Fruit fly (Drosophila melanogaster): ENCODE measurements around the gene CG8475.
A peak's percentile ranks its signal among the peaks of the same experiment; 100 is the strongest.

Gene CG8475

DNA sequence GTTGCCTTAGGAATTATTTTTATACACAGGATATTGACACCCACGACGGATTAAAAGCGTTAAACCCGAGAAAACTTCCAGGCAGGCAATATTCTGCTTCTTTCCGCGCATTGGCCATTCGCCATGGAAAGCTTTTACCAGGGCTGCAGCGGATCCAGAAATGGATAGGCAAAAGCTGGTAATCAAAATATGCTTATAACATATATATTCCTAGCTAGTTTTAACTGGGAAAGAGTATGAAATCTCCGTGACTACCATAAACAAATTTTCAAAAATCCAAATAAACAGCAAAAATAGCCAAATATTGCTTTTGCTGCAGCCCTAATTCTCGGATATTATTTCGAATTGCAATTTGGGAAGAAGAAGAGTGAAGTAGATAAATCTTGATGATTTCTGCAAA is 37.2 kb downstream of the CG8475 start, which contains the start of the genes PAPLA1 and Rbsn-5 (continued):
- TF ChIP-seq Blimp-1 (GFP tag; optimal IDR thresholded peaks at IDR 0.05) (peak; percentile 75), dsx (GFP tag; optimal IDR thresholded peaks at IDR 0.05; ENCODE audit: poor library complexity, severe bottlenecking) (peak; percentile 84), fd85E (GFP tag; optimal IDR thresholded peaks at IDR 0.05) (peak; percentile 68), fd59A (GFP tag; optimal IDR thresholded peaks at IDR 0.05) (peak; percentile 81), vri (GFP tag; optimal IDR thresholded peaks at IDR 0.05) (peak; percentile 92), Hr39 (GFP tag; optimal IDR thresholded peaks at IDR 0.05) (peak; percentile 98), Gug (GFP tag; IDR thresholded peaks at IDR 0.05) (peak; percentile 88), CG7368 (GFP tag; optimal IDR thresholded peaks at IDR 0.05) (peak; percentile 90)

DNA sequence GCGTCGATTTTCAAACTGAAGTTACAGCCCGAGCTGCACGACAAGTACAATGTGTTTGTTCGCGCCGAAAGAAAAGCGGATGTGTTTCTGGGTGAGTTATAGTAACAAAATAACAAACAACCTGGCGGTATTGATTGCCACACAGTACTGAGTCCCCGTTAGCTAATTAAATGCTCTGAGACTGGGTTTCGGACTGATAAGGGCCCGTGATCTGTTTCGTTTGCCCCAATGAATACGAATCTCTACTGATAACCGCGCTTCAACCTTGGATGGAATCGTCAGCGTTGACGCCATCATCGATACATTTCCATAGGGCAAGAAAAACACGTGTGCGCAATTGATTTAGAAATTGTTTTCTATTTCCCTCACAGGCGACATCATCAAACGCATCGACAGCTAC is 39.6 kb downstream of the CG8475 start:
- TF ChIP-seq fd85E (GFP tag; optimal IDR thresholded peaks at IDR 0.05) (no peak), svp (GFP tag) (peak; percentile 75)

DNA sequence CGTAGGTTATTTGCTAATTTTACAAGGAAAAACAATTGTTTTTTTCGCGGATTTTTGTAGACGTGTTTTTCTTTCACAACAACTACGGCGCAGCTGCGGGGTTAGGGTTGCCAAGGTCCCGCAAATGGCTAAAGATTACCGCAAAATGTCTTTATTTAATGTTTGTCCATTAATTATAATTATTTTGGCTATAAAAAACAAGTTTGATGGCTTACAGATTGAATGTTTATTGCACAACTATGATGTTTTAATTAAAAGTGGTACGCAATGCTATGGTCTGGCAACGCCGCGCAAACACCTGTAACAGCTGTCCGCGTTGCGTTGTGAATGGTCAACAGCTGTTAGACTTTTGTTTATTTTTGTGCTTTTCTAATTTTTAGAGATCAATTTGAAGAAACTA is 40.0 kb downstream of the CG8475 start:
- TF ChIP-seq Blimp-1 (GFP tag; optimal IDR thresholded peaks at IDR 0.05) (no peak), Sox15 (GFP tag; optimal IDR thresholded peaks at IDR 0.05) (peak; percentile 40), Ets21C (GFP tag; optimal IDR thresholded peaks at IDR 0.05) (peak; percentile 48), Sox102F (GFP tag; optimal IDR thresholded peaks at IDR 0.05) (peak; percentile 63), CG4318 (GFP tag; optimal IDR thresholded peaks at IDR 0.05) (peak; percentile 32), dsx (GFP tag; optimal IDR thresholded peaks at IDR 0.05; ENCODE audit: poor library complexity, severe bottlenecking) (peak; percentile 53), Hr4 (GFP tag; optimal IDR thresholded peaks at IDR 0.05) (peak; percentile 71), CG6854 (GFP tag; optimal IDR thresholded peaks at IDR 0.05) (peak; percentile 7), Eip93F (GFP tag; optimal IDR thresholded peaks at IDR 0.05) (no peak), CG3032 (tag; optimal IDR thresholded peaks at IDR 0.05) (peak; percentile 72), Hr38 (GFP tag; optimal IDR thresholded peaks at IDR 0.05) (no peak), CG10631 (GFP tag; optimal IDR thresholded peaks at IDR 0.05) (peak; percentile 58), CG11762 (GFP tag; optimal IDR thresholded peaks at IDR 0.05; ENCODE audit: insufficient read depth) (peak; percentile 36), CG6808 (GFP tag; optimal IDR thresholded peaks at IDR 0.05) (no peak), Lpt (GFP tag; optimal IDR thresholded peaks at IDR 0.05) (no peak), salr (GFP tag; optimal IDR thresholded peaks at IDR 0.05) (peak in 1 of 2 experiments; percentile 4), Gug (GFP tag; IDR thresholded peaks at IDR 0.05) (no peak; the same call in 1 of the 2 replicates), lz (GFP tag; optimal IDR thresholded peaks at IDR 0.05) (peak; percentile 72), Sox14 (GFP tag; optimal IDR thresholded peaks at IDR 0.05) (peak; percentile 88), eg (GFP tag; IDR thresholded peaks at IDR 0.05) (peak; percentile 79), CG15336 (GFP tag; IDR thresholded peaks at IDR 0.05) (peak; percentile 49; the same call in 1 of the 2 replicates), CG10669 (GFP tag; optimal IDR thresholded peaks at IDR 0.05) (peak; percentile 51), Eip78C (GFP tag) (peak; percentile 92), CG16779 (tag; optimal IDR thresholded peaks at IDR 0.05) (no peak), topi (GFP tag; optimal IDR thresholded peaks at IDR 0.05) (peak; percentile 74), Smox (GFP tag; optimal IDR thresholded peaks at IDR 0.05) (no peak), CG11902 (GFP tag; optimal IDR thresholded peaks at IDR 0.05) (peak; percentile 37), dac (GFP tag; optimal IDR thresholded peaks at IDR 0.05) (peak; percentile 48), Met (GFP tag; optimal IDR thresholded peaks at IDR 0.05) (peak; percentile 64), CG9139 (GFP tag; optimal IDR thresholded peaks at IDR 0.05) (no peak), Ets96B (tag; optimal IDR thresholded peaks at IDR 0.05) (peak; percentile 47), ss (GFP tag; optimal IDR thresholded peaks at IDR 0.05) (peak in 1 of 2 experiments; percentile 26), fkh (GFP tag; optimal IDR thresholded peaks at IDR 0.05) (peak; percentile 88), acj6 (GFP tag; optimal IDR thresholded peaks at IDR 0.05) (peak; percentile 64), Hr39 (GFP tag; optimal IDR thresholded peaks at IDR 0.05) (peak; percentile 71), CG32006 (GFP tag; optimal IDR thresholded peaks at IDR 0.05) (peak; percentile 65), CG6276 (GFP tag; optimal IDR thresholded peaks at IDR 0.05) (peak; percentile 12), CG6792 (GFP tag; optimal IDR thresholded peaks at IDR 0.05) (peak; percentile 27), pdm3 (GFP tag; optimal IDR thresholded peaks at IDR 0.05) (peak; percentile 78), cyc (GFP tag; optimal IDR thresholded peaks at IDR 0.05) (peak; percentile 74), CG1621 (tag; optimal IDR thresholded peaks at IDR 0.05) (peak; percentile 37), vri (GFP tag; optimal IDR thresholded peaks at IDR 0.05) (peak; percentile 55), Eip75B (GFP tag; optimal IDR thresholded peaks at IDR 0.05) (peak; percentile 77)

Data from whole organism, prepupa.